Fruit fly (Drosophila melanogaster): ENCODE data around the gene CG10005.
A peak's percentile ranks its signal among the peaks of the same experiment; 100 is the strongest.
"Not testable (repeated sequence)": the region's sequence is repeated elsewhere in the genome, so short reads cannot be mapped to it uniquely, and the experiment has no call there.

CG10005 gene

dm6 chr3R:11981962-11982361 is 5.0 kb upstream of the CG10005 start, which contains the start of gene CG12224:
TSS of gene CG12224 (minus strand) at chr3R:11982062.
- TF ChIP-seq noc (tag; optimal IDR thresholded peaks at IDR 0.05): no peak

dm6 chr3R:11979879-11980571 is 3.0 kb upstream of the CG10005 start, which contains the start of gene CG18547:
TSS of gene CG18547 (minus strand) at chr3R:11980390.
- no peak for TF ChIP-seq noc (tag; optimal IDR thresholded peaks at IDR 0.05)

- no peak for TF ChIP-seq noc (tag; optimal IDR thresholded peaks at IDR 0.05)
Observed at dm6 chr3R:11978278-11978677, 1.3 kb upstream of the CG10005 start.

DNA sequence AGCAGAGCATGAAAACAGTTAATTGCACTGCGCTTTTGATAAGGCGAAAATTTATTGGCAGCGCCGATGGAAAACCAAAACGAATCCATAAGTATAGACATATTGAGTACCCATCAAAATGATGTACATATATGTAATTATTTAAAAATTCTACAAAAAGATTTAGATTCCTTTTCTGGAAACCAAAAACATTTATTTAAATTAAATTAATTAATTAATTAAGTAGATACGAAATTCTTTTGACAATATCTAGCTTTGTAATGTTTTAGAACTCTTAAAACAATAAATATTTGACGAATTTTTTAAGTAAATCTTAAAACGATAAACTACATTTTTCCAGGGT is 310 bp upstream of the CG10005 start:
- no peak for TF ChIP-seq noc (tag; optimal IDR thresholded peaks at IDR 0.05)

dm6 chr3R:11974631-11975030 is 2.4 kb downstream of the CG10005 start, which contains the start of gene Tango9:
TSS of gene Tango9 (minus strand) at chr3R:11974910.
- no peak for TF ChIP-seq noc (tag; optimal IDR thresholded peaks at IDR 0.05)

dm6 chr3R:11973826-11974225 is 3.2 kb downstream of the CG10005 start:
- TF ChIP-seq noc (tag; optimal IDR thresholded peaks at IDR 0.05): no peak

DNA sequence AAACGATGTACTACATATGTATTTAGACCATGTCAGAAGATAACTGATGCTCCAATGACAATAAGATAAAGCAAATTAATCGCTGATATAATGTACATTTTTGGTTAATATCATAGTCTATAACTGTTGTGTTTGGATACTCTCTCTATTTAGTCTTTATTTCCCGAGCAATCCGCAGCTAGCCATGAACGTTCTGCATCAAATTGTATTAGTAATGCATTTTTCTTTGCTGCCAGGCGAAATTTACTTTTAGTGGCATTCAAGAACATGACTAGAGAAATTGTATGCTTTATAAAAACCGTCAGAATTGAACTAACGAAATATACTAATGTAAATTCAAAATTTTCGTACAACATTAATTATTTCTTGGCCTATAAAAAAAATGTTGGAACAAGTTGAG is 5.6 kb downstream of the CG10005 start, which contains the start of gene GC2:
TSS of gene GC2 (plus strand) at position 301 of the 400 bp plus-strand sequence.
- no peak for TF ChIP-seq noc (tag; optimal IDR thresholded peaks at IDR 0.05)

dm6 chr3R:11969217-11969616 is 7.8 kb downstream of the CG10005 start:
- peak; percentile 35 for TF ChIP-seq noc (tag; optimal IDR thresholded peaks at IDR 0.05)

dm6 chr3R:11968030-11968753 is 8.8 kb downstream of the CG10005 start:
- peak; percentile 15 for TF ChIP-seq noc (tag; optimal IDR thresholded peaks at IDR 0.05)

dm6 chr3R:11967262-11968029 is 9.6 kb downstream of the CG10005 start, which contains the start of the genes CG12213 and GC1:
TSS of gene CG12213 (minus strand) at chr3R:11967691.
TSS of gene GC1 (plus strand) at chr3R:11967708.
- no peak for TF ChIP-seq noc (tag; optimal IDR thresholded peaks at IDR 0.05)

DNA sequence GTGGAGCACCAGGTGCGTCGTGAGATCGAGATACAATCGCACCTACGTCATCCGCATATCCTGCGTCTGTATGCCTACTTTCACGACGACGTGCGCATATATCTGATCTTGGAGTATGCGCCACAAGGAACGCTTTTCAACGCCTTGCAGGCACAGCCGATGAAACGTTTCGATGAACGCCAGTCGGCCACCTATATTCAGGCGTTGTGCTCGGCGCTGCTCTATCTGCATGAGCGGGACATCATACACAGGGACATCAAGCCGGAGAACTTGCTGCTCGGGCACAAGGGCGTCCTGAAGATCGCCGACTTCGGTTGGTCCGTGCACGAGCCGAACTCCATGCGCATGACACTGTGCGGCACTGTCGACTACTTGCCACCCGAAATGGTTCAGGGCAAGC is 13.0 kb downstream of the CG10005 start:
- TF ChIP-seq noc (tag; optimal IDR thresholded peaks at IDR 0.05): no peak

DNA sequence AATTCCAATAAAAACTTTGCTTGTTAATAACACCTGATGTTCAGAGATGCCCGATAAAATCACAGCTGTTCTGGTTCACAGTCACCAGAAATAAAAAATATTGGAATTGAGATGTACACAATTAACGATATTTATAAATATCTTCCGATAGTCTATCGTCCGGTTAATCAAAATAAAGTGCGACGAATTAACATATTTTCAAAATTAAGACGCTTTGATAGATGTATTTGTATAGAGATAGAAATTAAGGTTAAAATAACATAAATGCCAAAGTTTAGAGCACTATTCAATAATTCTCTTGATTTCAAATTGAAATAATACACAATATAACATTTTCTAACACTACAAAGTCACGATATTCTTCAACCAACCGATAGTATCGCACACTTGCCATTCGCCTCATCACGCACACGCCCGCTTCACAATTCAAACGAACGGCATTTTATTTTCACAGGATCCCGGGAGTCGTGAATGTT is 14.2 kb downstream of the CG10005 start, which contains the start of the genes CG3281 and aurA:
TSS of gene CG3281 (minus strand) at position 67 of the 476 bp plus-strand sequence.
TSS of gene aurA (plus strand) at position 386 of the 476 bp plus-strand sequence.
- TF ChIP-seq noc (tag; optimal IDR thresholded peaks at IDR 0.05): peak; percentile 74

dm6 chr3R:11958235-11958634 is 18.8 kb downstream of the CG10005 start, which contains the start of gene Hsp70Ab:
TSS of gene Hsp70Ab (plus strand) at chr3R:11958535.
- not testable (repeated sequence) for TF ChIP-seq noc (tag; optimal IDR thresholded peaks at IDR 0.05)

DNA sequence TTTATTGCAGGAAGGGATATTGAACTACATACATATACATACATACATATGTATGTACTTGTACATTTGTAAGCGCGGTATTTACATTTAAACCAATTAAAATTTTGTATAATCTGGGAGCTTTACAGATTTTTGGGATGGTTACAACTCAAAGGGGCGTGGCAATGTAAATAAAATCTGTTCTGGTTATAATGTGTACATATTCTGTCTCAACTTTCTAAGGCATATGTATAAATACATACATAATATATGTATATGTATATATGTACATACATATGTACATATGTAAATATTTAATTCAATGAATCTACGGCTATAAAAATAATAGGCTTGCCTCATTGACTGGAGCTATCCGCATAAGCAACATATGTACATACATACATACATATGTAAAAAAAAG is 19.6 kb downstream of the CG10005 start:
- TF ChIP-seq noc (tag; optimal IDR thresholded peaks at IDR 0.05): no peak

dm6 chr3R:11956444-11956843 is 20.6 kb downstream of the CG10005 start, which contains the start of gene Hsp70Aa:
TSS of gene Hsp70Aa (minus strand) at chr3R:11956544.
- not testable (repeated sequence) for TF ChIP-seq noc (tag; optimal IDR thresholded peaks at IDR 0.05)
